Worm (Caenorhabditis elegans): Measurements from ENCODE around the gene F14D7.9.

- TF ChIP-seq F57C9.4 (tag; optimal IDR thresholded peaks at IDR 0.05), result no peak
- no peak for TF ChIP-seq snpc-4 (GFP tag; optimal IDR thresholded peaks at IDR 0.05)
- TF ChIP-seq snpc-4 (tag; optimal IDR thresholded peaks at IDR 0.05), result no peak
- no peak for TF ChIP-seq T26A5.8 (tag; optimal IDR thresholded peaks at IDR 0.05)
- TF ChIP-seq mxl-1 (tag; optimal IDR thresholded peaks at IDR 0.05), result no peak
- no peak for TF ChIP-seq F22D6.2 (tag; optimal IDR thresholded peaks at IDR 0.05)
- no peak for TF ChIP-seq B0019.2 (GFP tag; conservative IDR thresholded peaks at IDR 0.05)
- no peak for TF ChIP-seq egrh-3 (GFP tag; IDR thresholded peaks at IDR 0.05)
- TF ChIP-seq nfya-1 (tag; optimal IDR thresholded peaks at IDR 0.05; ENCODE audit: borderline replicate concordance, insufficient read depth), result no peak
- TF ChIP-seq hlh-12 (tag; optimal IDR thresholded peaks at IDR 0.05), result no peak
- TF ChIP-seq B0336.3 (GFP tag; IDR thresholded peaks at IDR 0.05), result no peak
- no peak for TF ChIP-seq unc-62 (GFP tag; optimal IDR thresholded peaks at IDR 0.05)
- no peak for TF ChIP-seq lin-54 (GFP tag; optimal IDR thresholded peaks at IDR 0.05)
- TF ChIP-seq madf-10 (tag; optimal IDR thresholded peaks at IDR 0.05), result no peak
- no peak for TF ChIP-seq madf-3 (GFP tag; IDR thresholded peaks at IDR 0.05)
Observed at ce11 chrV:14334901-14335300, 40.4 kb downstream of the F14D7.9 start, which contains the start of gene srm-5.
